Fruit fly (Drosophila melanogaster): Measurements from ENCODE around the gene fax.

The fax gene

DNA sequence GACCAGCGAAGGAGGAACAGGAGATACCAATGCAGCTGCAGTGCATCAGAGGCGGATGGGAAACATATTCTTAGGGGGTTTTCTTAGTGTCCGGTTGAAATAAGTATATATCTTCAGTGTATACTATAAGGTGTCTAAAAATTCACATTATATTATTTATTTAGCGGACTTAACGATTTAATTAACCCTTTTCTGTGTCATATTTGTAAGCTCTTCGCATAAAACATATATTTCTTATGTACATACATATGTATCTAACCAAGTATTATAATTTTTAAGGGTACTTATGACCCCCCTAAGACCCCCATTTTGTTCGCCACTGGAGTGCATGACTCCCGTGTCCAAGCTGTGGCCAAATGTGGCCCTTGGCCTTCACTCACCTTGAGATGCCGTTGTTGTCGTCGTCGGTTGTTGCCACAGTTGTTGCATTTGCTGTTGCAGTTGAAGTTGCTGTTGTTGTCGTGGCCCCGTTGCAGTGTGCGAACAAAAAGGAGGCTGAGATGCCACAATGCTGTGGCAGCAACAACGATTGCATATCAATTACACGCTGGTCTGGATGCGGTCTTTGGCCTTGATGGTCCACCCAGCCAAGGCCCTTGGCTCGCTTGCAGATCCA is 50.3 kb downstream of the fax start (continued):
- peak; percentile 48 for TF ChIP-seq Hr4 (GFP tag; optimal IDR thresholded peaks at IDR 0.05)
- peak; percentile 70 for TF ChIP-seq CG11902 (GFP tag; optimal IDR thresholded peaks at IDR 0.05)
- TF ChIP-seq topi (GFP tag; optimal IDR thresholded peaks at IDR 0.05), result peak; percentile 79
- peak; percentile 83 for TF ChIP-seq CG16779 (tag; optimal IDR thresholded peaks at IDR 0.05)
- peak; percentile 96 for TF ChIP-seq Ets96B (tag; optimal IDR thresholded peaks at IDR 0.05)
- TF ChIP-seq Hr38 (GFP tag; optimal IDR thresholded peaks at IDR 0.05), result no peak
- peak; percentile 71 for TF ChIP-seq CG32006 (GFP tag; optimal IDR thresholded peaks at IDR 0.05)
- peak; percentile 27 for TF ChIP-seq Blimp-1 (GFP tag; optimal IDR thresholded peaks at IDR 0.05)
- peak; percentile 93 for TF ChIP-seq CG10631 (GFP tag; optimal IDR thresholded peaks at IDR 0.05)

DNA sequence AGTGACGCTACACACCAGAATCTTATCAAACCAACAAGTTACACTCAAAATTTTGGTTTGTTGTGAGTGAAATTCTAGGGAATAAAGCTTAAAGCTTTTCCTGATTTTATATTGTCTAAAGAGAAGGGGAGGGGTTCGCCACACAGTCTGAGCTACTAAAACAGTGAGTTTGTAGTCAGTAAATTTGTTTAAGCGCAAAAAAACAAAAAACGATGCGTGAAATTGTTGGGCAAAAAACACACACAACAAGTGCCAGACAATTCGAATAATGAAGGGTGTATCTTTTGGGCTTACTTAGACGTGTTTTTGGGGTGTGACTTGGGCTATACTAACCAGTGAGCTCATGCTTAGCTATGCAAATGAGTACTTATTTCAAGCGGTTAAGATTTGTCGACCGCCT is 51.8 kb downstream of the fax start:
- TF ChIP-seq fkh (GFP tag; optimal IDR thresholded peaks at IDR 0.05) (peak; percentile 70), OdsH (GFP tag; optimal IDR thresholded peaks at IDR 0.05) (no peak), CG6276 (GFP tag; optimal IDR thresholded peaks at IDR 0.05) (no peak)

DNA sequence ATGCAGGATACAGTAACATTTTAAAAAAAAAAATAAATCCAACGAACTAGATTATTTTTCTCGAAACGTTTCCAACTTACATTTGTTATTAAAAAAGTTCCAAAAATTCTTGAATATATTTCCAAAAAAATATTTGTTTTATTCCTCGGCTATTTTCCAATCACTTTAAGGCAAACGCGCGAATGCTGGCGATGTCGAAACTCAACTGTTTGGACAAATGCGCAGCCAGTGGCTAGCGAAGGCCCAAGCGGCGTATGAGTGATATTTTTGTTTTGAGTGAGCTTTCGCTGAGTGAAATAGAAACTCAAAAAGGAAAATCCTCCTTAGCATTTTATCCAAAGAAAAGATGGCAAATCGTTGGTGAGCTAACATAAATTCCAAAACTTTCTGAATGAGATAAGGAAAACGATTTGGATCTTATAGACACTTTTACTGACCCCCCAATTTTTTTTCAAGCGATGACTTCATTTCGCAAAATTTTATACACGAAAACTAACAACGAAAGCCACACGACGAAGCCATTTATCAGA is 52.3 kb downstream of the fax start, which contains the start of gene ringer:
Gene ringer (minus strand): TSS at position 210 of the 530 bp plus-strand sequence.
- TF ChIP-seq Eip78C (GFP tag) (peak; percentile 71), Blimp-1 (GFP tag; optimal IDR thresholded peaks at IDR 0.05) (no peak)

DNA sequence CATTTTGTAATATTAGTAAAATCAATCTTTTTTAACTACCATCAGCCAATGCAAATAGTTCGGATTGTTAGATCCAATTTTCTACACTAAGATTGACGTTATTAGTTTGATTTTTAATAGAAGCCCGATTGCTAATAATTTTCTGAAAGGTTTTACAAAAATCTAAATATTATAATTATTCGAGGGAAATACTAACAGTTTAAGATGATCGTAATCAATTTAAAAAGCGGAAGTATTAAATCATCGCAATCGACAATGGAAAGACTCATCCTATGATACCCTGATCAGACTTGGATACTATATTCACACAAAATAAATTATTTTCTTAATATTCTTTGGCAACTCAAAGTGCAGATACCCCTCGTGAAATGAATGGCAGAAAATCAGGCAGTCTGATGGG is 53.8 kb downstream of the fax start:
- TF ChIP-seq Ets21C (GFP tag; optimal IDR thresholded peaks at IDR 0.05) (no peak), spab (GFP tag; optimal IDR thresholded peaks at IDR 0.05) (no peak), CG6163 (GFP tag; IDR thresholded peaks at IDR 0.05) (no peak), fd59A (GFP tag; optimal IDR thresholded peaks at IDR 0.05) (no peak), CG1621 (tag; optimal IDR thresholded peaks at IDR 0.05) (no peak), Smox (GFP tag; optimal IDR thresholded peaks at IDR 0.05) (no peak), CG6808 (GFP tag; optimal IDR thresholded peaks at IDR 0.05) (peak; percentile 38), fkh (GFP tag; optimal IDR thresholded peaks at IDR 0.05) (no peak), Sox15 (GFP tag; optimal IDR thresholded peaks at IDR 0.05) (no peak), CG16779 (tag; optimal IDR thresholded peaks at IDR 0.05) (no peak), Eip93F (GFP tag; optimal IDR thresholded peaks at IDR 0.05) (no peak), Eip78C (GFP tag) (peak; percentile 78), Blimp-1 (GFP tag; optimal IDR thresholded peaks at IDR 0.05) (no peak), Met (GFP tag; optimal IDR thresholded peaks at IDR 0.05) (no peak), Eip75B (GFP tag; optimal IDR thresholded peaks at IDR 0.05) (no peak), lz (GFP tag; optimal IDR thresholded peaks at IDR 0.05) (no peak), esn (GFP tag; optimal IDR thresholded peaks at IDR 0.05) (peak; percentile 14), net (GFP tag; optimal IDR thresholded peaks at IDR 0.05) (no peak), salr (GFP tag; optimal IDR thresholded peaks at IDR 0.05) (peak in 1 of 2 experiments; percentile 40), CG11294 (GFP tag; IDR thresholded peaks at IDR 0.05) (no peak), acj6 (GFP tag; optimal IDR thresholded peaks at IDR 0.05) (no peak), fd85E (GFP tag; optimal IDR thresholded peaks at IDR 0.05) (no peak), Sox14 (GFP tag; optimal IDR thresholded peaks at IDR 0.05) (peak; percentile 4), topi (GFP tag; optimal IDR thresholded peaks at IDR 0.05) (no peak), Sox102F (GFP tag; optimal IDR thresholded peaks at IDR 0.05) (no peak), CG9139 (GFP tag; optimal IDR thresholded peaks at IDR 0.05) (no peak), Hr4 (GFP tag; optimal IDR thresholded peaks at IDR 0.05) (no peak), svp (GFP tag) (no peak), CG15336 (GFP tag; IDR thresholded peaks at IDR 0.05) (no peak), CG8119 (GFP tag; IDR thresholded peaks at IDR 0.05) (no peak), CG6792 (GFP tag; optimal IDR thresholded peaks at IDR 0.05) (no peak), Lpt (GFP tag; optimal IDR thresholded peaks at IDR 0.05) (no peak), CG31627 (GFP tag; optimal IDR thresholded peaks at IDR 0.05) (no peak), CG3919 (GFP tag; optimal IDR thresholded peaks at IDR 0.05) (no peak), CG10631 (GFP tag; optimal IDR thresholded peaks at IDR 0.05) (no peak)
